Worm (Caenorhabditis elegans): ENCODE results near the gene glt-1.

DNA sequence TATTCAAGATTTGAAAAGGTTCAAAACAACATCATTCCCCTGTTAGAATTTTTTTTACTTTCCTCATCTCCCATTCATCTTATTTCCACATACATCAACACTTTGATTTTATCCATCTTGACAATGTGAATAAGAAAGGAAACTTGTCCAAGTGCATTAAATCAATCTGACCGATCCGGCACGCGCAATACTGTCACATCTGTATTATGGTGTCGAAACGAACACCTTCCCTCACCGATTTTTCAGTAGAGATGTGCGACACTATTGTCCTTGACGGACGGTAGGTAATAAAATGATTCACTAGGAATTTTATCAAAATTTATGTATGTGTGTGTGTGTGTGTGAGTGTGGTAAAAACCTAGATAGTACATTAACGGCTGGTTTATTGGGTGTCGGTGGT, 32.0 kb upstream of the glt-1 start:
- TF ChIP-seq zag-1 (tag; optimal IDR thresholded peaks at IDR 0.05) = no peak
- TF ChIP-seq mdl-1 (tag; optimal IDR thresholded peaks at IDR 0.05) = no peak
- TF ChIP-seq aly-2 (tag; optimal IDR thresholded peaks at IDR 0.05) = no peak
- TF ChIP-seq C34F6.9 (tag; optimal IDR thresholded peaks at IDR 0.05) = no peak
- TF ChIP-seq R02D3.7 (tag; optimal IDR thresholded peaks at IDR 0.05) = no peak
- TF ChIP-seq lsy-2 (tag; optimal IDR thresholded peaks at IDR 0.05) = no peak
- TF ChIP-seq egl-27 (tag; optimal IDR thresholded peaks at IDR 0.05) = no peak
- no peak for TF ChIP-seq lin-11 (tag; optimal IDR thresholded peaks at IDR 0.05)
- no peak for TF ChIP-seq snpc-4 (tag; optimal IDR thresholded peaks at IDR 0.05)
- TF ChIP-seq crh-2 (tag; optimal IDR thresholded peaks at IDR 0.05) = no peak
- no peak for TF ChIP-seq sma-3 (GFP tag; optimal IDR thresholded peaks at IDR 0.05)

Data from whole organism, L2 larva.